Worm (Caenorhabditis elegans): ENCODE results near the gene ncs-4.

DNA sequence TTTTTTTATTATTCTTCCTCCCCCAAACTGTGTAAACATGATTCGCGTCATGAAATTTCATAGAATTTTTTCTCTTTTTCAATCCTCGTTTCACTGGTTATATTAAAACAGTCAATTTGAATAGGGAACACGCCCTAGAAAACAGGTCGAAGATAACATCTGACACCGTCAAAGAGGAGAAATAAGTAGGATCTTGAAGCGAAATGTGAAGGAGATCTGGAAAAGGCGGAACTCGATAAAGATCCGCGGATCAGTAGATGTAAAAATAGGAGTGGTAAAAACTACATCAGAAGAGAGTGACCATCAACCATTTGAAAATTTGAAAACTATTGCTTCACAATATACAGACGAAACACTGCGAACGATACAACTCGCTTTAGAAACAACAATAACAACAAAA is 50.9 kb downstream of the ncs-4 start:
- TF ChIP-seq sdc-2 (tag; optimal IDR thresholded peaks at IDR 0.05), result no peak
- no peak for TF ChIP-seq ceh-22 (tag; optimal IDR thresholded peaks at IDR 0.05)
- no peak for TF ChIP-seq ceh-9 (tag; optimal IDR thresholded peaks at IDR 0.05)
- no peak for TF ChIP-seq ceh-2 (tag; optimal IDR thresholded peaks at IDR 0.05)
- TF ChIP-seq C08G9.2 (tag; optimal IDR thresholded peaks at IDR 0.05), result no peak

Data from whole organism, late embryonic.